Fruit fly (Drosophila melanogaster): Measurements from ENCODE around the gene Atxn7.

Atxn7 gene

DNA sequence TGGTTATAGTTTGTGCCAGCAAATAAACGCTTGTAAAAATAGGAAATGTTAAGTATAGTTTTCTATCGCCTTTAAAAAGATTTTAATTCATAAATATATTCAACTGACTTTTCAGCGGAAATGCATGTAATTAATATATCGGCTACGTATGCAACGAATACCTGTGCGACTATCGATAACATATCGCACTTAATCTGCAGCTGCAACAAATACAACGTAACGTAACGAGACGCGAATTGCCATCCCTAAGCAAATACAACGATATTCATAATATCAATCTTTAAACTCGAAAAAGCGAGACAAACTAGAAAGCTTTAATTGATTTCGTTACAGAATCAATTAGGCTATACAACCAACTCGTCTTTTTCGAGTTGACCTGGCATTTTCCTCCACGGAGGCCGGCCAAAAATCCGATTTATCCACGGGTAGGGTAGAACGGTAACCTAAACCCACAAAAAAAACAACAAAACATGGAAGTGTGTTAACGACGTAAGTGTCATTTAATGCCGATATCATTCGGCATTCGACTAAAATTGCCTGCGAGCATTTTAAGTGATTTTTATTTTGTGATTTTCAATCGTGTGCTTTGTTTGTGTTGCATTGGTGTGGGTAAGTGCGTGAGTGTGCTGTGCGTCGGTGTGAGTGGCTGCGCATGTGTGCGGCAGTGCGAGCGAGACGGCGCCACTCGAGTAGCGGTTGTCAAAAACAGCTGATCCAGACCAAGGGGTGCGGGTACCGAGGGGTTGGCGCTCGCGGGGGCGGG, at the start of gene Atxn7:
Gene Atxn7 (plus strand): TSS at position 187 of the 763 bp plus-strand sequence.
- TF ChIP-seq lmd (GFP tag; IDR thresholded peaks at IDR 0.05) (peak; percentile 19; the same call in 1 of the 2 replicates), emc (GFP tag; optimal IDR thresholded peaks at IDR 0.05) (no peak), B-H1 (GFP tag; IDR thresholded peaks at IDR 0.05) (no peak), CG15601 (tag; optimal IDR thresholded peaks at IDR 0.05) (peak; percentile 76), Doc3 (GFP tag; IDR thresholded peaks at IDR 0.05; ENCODE audit: partially characterized antibody) (peak; percentile 88), Ravus (GFP tag; IDR thresholded peaks at IDR 0.05) (no peak), CG2129 (GFP tag; IDR thresholded peaks at IDR 0.05; ENCODE audit: partially characterized antibody) (peak; percentile 89), Dek (tag; optimal IDR thresholded peaks at IDR 0.05) (peak; percentile 54), crol (GFP tag; IDR thresholded peaks at IDR 0.05) (peak; percentile 100), CG10366 (GFP tag; IDR thresholded peaks at IDR 0.05) (peak; percentile 58), H15 (GFP tag; IDR thresholded peaks at IDR 0.05) (peak; percentile 11; the same call in 1 of the 3 replicates), CG7745 (tag; optimal IDR thresholded peaks at IDR 0.05) (peak; percentile 99), CG7963 (GFP tag; IDR thresholded peaks at IDR 0.05; ENCODE audit: partially characterized antibody) (peak; percentile 97), CG6272 (GFP tag; IDR thresholded peaks at IDR 0.05) (peak; percentile 37; the same call in 1 of the 2 replicates), CrebB (tag; optimal IDR thresholded peaks at IDR 0.05) (peak; percentile 74), zen (tag; optimal IDR thresholded peaks at IDR 0.05) (peak; percentile 88), ftz-f1 (GFP tag; optimal IDR thresholded peaks at IDR 0.05) (no peak), ranshi (GFP tag; IDR thresholded peaks at IDR 0.05) (peak; percentile 55; the same call in 1 of the 2 replicates), Rfx (GFP tag; IDR thresholded peaks at IDR 0.05) (peak; percentile 76), NfI (GFP tag; optimal IDR thresholded peaks at IDR 0.05) (peak; percentile 89), tna (GFP tag; IDR thresholded peaks at IDR 0.05; ENCODE audit: partially characterized antibody) (peak; percentile 73; the same call in 1 of the 2 replicates), Eip74EF (GFP tag; optimal IDR thresholded peaks at IDR 0.05) (peak in 1 of 2 experiments; percentile 45), otp (GFP tag; IDR thresholded peaks at IDR 0.05) (peak; percentile 75; the same call in 2 of the 3 replicates), Neu2 (GFP tag; optimal IDR thresholded peaks at IDR 0.05; ENCODE audit: borderline replicate concordance) (peak; percentile 13), corto (GFP tag; optimal IDR thresholded peaks at IDR 0.05) (no peak), E2f1 (GFP tag; IDR thresholded peaks at IDR 0.05) (peak; percentile 36; the same call in 1 of the 2 replicates), bsh (GFP tag; optimal IDR thresholded peaks at IDR 0.05) (peak; percentile 1 to 74), ap (GFP tag; IDR thresholded peaks at IDR 0.05) (peak; percentile 61), E2f2 (GFP tag; IDR thresholded peaks at IDR 0.05) (peak; percentile 46), schlank (tag; optimal IDR thresholded peaks at IDR 0.05) (peak; percentile 65), seq (GFP tag; IDR thresholded peaks at IDR 0.05) (peak; percentile 53; the same call in 1 of the 2 replicates), CG5180 (GFP tag; optimal IDR thresholded peaks at IDR 0.05) (peak; percentile 40), br (optimal IDR thresholded peaks at IDR 0.05) (no peak), CG13894 (tag; optimal IDR thresholded peaks at IDR 0.05) (peak; percentile 36), CG13123 (GFP tag; optimal IDR thresholded peaks at IDR 0.05) (no peak), Deaf1 (tag; optimal IDR thresholded peaks at IDR 0.05) (peak; percentile 20), Atf6 (GFP tag; IDR thresholded peaks at IDR 0.05) (peak; percentile 39), dan (GFP tag; IDR thresholded peaks at IDR 0.05) (no peak), zfh2 (GFP tag; optimal IDR thresholded peaks at IDR 0.05) (peak; percentile 26), CG32767 (GFP tag; IDR thresholded peaks at IDR 0.05) (0 out of 2 replicates have a peak, but pooled peaks have one; percentile 25), inv (GFP tag; IDR thresholded peaks at IDR 0.05; ENCODE audit: partially characterized antibody) (peak; percentile 93), CG4424 (GFP tag; optimal IDR thresholded peaks at IDR 0.05) (peak; percentile 44), Hr78 (GFP tag; optimal IDR thresholded peaks at IDR 0.05) (no peak), jigr1 (GFP tag; IDR thresholded peaks at IDR 0.05) (no peak), ci (GFP tag; IDR thresholded peaks at IDR 0.05) (peak; percentile 95), H2.0 (GFP tag; IDR thresholded peaks at IDR 0.05) (peak; percentile 8; the same call in 1 of the 2 replicates), cad (GFP tag; optimal IDR thresholded peaks at IDR 0.05) (no peak), CG13775 (GFP tag; optimal IDR thresholded peaks at IDR 0.05) (peak; percentile 73)

Data from whole organism, embryonic.